Fruit fly (Drosophila melanogaster): Measurements from ENCODE around the gene CG13855.
A peak's percentile ranks its signal among the peaks of the same experiment; 100 is the strongest.

CG13855 gene

DNA sequence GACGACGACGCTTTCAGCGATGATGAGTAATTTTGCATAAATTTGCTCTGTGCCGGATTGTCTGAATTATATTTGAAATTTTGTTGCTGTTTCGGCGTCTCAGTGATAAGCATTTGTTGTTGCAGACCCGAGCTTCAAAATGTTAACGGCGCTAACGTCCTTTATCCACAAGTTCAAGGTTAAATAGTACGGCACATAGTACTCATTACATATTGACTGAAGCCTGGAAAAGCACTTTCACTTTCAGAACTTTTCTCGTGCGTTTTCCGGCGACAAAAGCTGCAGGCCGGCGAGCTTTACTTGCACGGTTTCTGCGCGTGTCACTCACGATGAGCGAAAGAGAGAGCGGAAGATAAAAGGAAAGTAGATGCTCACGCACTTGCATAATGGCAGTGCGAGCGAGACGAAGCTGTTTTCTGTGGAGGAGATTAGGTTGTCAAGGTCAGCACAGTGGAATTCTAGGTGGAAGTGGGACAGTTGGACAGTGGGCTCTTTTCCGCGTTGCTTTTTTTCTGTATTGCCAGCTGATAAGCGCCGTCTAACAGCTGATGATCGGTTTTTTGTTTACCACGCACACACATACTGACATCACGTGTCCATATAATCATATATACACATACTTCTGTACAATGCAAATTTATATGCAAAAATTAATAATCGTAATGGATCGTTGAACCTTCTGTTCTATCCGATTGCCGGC lies 37.5 kb upstream of the CG13855 start (continued):
- TF ChIP-seq Pdp1 (GFP tag; optimal IDR thresholded peaks at IDR 0.05) (peak in 1 of 2 experiments; percentile 96), CG5180 (GFP tag; optimal IDR thresholded peaks at IDR 0.05) (no peak), CG7839 (tag; optimal IDR thresholded peaks at IDR 0.05) (no peak), sna (GFP tag; IDR thresholded peaks at IDR 0.05; ENCODE audit: partially characterized antibody) (peak; percentile 72), ara (GFP tag; IDR thresholded peaks at IDR 0.05) (peak; percentile 10; the same call in 1 of the 2 replicates), nom (GFP tag; optimal IDR thresholded peaks at IDR 0.05) (peak; percentile 16), exex (tag; optimal IDR thresholded peaks at IDR 0.05) (peak; percentile 39), mld (GFP tag; IDR thresholded peaks at IDR 0.05; ENCODE audit: partially characterized antibody) (0 out of 3 replicates have a peak, but pooled peaks have one; percentile 11), Med (GFP tag) (peak; percentile 65), nerfin-1 (tag; optimal IDR thresholded peaks at IDR 0.05) (peak; percentile 60), knrl (GFP tag; IDR thresholded peaks at IDR 0.05; ENCODE audit: partially characterized antibody) (peak; percentile 63; the same call in 2 of the 3 replicates), abd-A (tag; optimal IDR thresholded peaks at IDR 0.05) (peak; percentile 38), ken (GFP tag; IDR thresholded peaks at IDR 0.05) (0 out of 3 replicates have a peak, but pooled peaks have one; percentile 29), crp (GFP tag; optimal IDR thresholded peaks at IDR 0.05) (peak in 1 of 2 experiments; percentile 73), MBD-R2 (GFP tag; IDR thresholded peaks at IDR 0.05) (0 out of 2 replicates have a peak, but pooled peaks have one; percentile 8), Xrp1 (GFP tag; IDR thresholded peaks at IDR 0.05) (no peak), Nf-YC (tag; optimal IDR thresholded peaks at IDR 0.05) (peak; percentile 9), inv (GFP tag; IDR thresholded peaks at IDR 0.05; ENCODE audit: partially characterized antibody) (no peak), lola (GFP tag; optimal IDR thresholded peaks at IDR 0.05) (peak in 1 of 3 experiments; percentile 27), tll (GFP tag; optimal IDR thresholded peaks at IDR 0.05) (no peak), CG8478 (optimal IDR thresholded peaks at IDR 0.05) (peak; percentile 82), so (GFP tag; IDR thresholded peaks at IDR 0.05) (peak; percentile 32; the same call in 1 of the 3 replicates), CG10321 (GFP tag; IDR thresholded peaks at IDR 0.05) (peak; percentile 93), scrt (GFP tag; optimal IDR thresholded peaks at IDR 0.05) (no peak), ase (GFP tag; IDR thresholded peaks at IDR 0.05) (peak; percentile 42; the same call in 1 of the 3 replicates), her (GFP tag; optimal IDR thresholded peaks at IDR 0.05) (peak; percentile 17), CG34376 (GFP tag; optimal IDR thresholded peaks at IDR 0.05) (peak; percentile 54), CG4707 (GFP tag; optimal IDR thresholded peaks at IDR 0.05) (peak; percentile 97), cwo (GFP tag; optimal IDR thresholded peaks at IDR 0.05) (peak; percentile 74), CG31441 (GFP tag; IDR thresholded peaks at IDR 0.05) (peak; percentile 35), oc (tag; optimal IDR thresholded peaks at IDR 0.05) (peak; percentile 72), Doc3 (GFP tag; IDR thresholded peaks at IDR 0.05; ENCODE audit: partially characterized antibody) (peak; percentile 40; the same call in 1 of the 3 replicates), CG14860 (GFP tag; IDR thresholded peaks at IDR 0.05; ENCODE audit: partially characterized antibody) (0 out of 3 replicates have a peak, but pooled peaks have one; percentile 29), CG14710 (tag; optimal IDR thresholded peaks at IDR 0.05) (peak; percentile 25), CG13287 (GFP tag; IDR thresholded peaks at IDR 0.05; ENCODE audit: partially characterized antibody) (peak; percentile 69), CG3163 (GFP tag; optimal IDR thresholded peaks at IDR 0.05) (no peak), CG17912 (GFP tag; optimal IDR thresholded peaks at IDR 0.05) (peak; percentile 6), cg (GFP tag; optimal IDR thresholded peaks at IDR 0.05) (peak; percentile 11), NFAT (GFP tag; IDR thresholded peaks at IDR 0.05) (peak; percentile 24; the same call in 1 of the 2 replicates), Trl (optimal IDR thresholded peaks at IDR 0.05) (peak in 1 of 2 experiments; percentile 7), Trl (GFP tag; optimal IDR thresholded peaks at IDR 0.05) (no peak), E2f1 (GFP tag; IDR thresholded peaks at IDR 0.05) (no peak), BEAF-32 (GFP tag; optimal IDR thresholded peaks at IDR 0.05) (peak; percentile 25)
